Comparison of ENCODE assay signal across 1 fruit fly cellular context in the genomic region with DNA sequence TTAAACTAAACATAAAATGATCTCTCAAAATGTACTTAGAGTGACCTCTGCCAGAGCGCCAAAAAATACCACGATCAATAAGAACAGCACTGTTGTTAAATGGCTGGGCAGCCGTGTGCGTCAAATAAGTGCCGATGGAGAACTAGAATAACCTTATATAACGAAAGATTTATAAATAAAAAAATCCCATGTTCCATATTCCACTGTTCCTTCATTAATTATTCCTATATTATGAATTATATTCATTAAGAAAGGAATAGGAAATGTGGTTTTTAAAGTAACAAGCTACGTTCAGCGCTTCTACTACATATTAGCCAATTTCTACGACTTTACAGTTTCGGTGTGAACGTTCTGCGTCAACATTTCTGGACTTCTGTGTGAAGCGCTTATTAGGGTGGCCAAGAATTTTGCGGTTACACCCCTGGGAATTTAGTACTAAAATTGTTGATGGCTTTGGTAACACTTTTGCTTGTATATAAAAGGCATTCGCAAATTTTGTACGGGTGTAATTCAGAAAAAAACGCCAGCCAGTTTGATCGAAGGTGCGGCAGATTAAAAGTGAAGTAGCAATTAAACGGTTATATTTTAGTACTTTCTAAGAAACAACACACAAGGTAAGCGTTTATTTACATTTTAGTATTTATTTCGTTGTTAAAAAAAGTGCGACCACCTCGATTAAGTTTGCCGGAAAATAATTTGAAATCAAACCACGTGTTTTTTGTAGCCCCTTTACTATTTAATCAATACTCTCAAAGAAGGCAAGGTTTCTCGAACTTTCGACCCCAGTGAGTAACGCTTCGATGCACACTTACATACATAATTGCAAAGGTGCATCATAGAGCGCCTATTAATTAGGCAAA.
A peak's percentile ranks its signal among the peaks of the same experiment; 100 is the strongest.
TF ChIP-seq lines count a peak whose summit lies in the region.

Gene tefu, minus strand, starts transcription at position 51 of the 860 bp plus-strand sequence.
Gene Hsc70-4, plus strand, starts transcription at position 502 of the 860 bp plus-strand sequence.

TF ChIP-seq in whole organism, embryonic, 481 proteins besides CTCF, POLR2A, EP300 and RAD21 (continued from another document and continues in another):
- TF ChIP-seq fd102C (GFP tag; optimal IDR thresholded peaks at IDR 0.05; lab: Kevin White, UChicago) (no peak), Awh (GFP tag; IDR thresholded peaks at IDR 0.05; lab: Robert Waterston, UW) (0 out of 2 replicates have a peak, but pooled peaks have one; percentile 8), Ets97D (GFP tag; optimal IDR thresholded peaks at IDR 0.05; lab: Kevin White, UChicago) (peak; percentile 72), CG2120 (GFP tag; optimal IDR thresholded peaks at IDR 0.05; lab: Kevin White, UChicago) (peak; percentile 84), CG12744 (GFP tag; optimal IDR thresholded peaks at IDR 0.05; lab: Kevin White, UChicago) (peak; percentile 13), hkb (optimal IDR thresholded peaks at IDR 0.05; lab: Kevin White, UChicago) (peak; percentile 91), hkb (GFP tag; IDR thresholded peaks at IDR 0.05; lab: Robert Waterston, UW) (peak; percentile 42), CG13424 (tag; optimal IDR thresholded peaks at IDR 0.05; lab: Kevin White, UChicago) (peak; percentile 73), jing (GFP tag; optimal IDR thresholded peaks at IDR 0.05; lab: Kevin White, UChicago) (peak; percentile 45), vnd (GFP tag; IDR thresholded peaks at IDR 0.05; lab: Robert Waterston, UW; ENCODE audit: partially characterized antibody) (no peak), Deaf1 (tag; optimal IDR thresholded peaks at IDR 0.05; lab: Kevin White, UChicago) (no peak), CG12236 (GFP tag; optimal IDR thresholded peaks at IDR 0.05; lab: Kevin White, UChicago) (peak; percentile 2), ara (GFP tag; IDR thresholded peaks at IDR 0.05; lab: Robert Waterston, UW) (peak; percentile 70), CG1647 (GFP tag; optimal IDR thresholded peaks at IDR 0.05; lab: Kevin White, UChicago) (peak; percentile 83), CG34376 (GFP tag; optimal IDR thresholded peaks at IDR 0.05; lab: Kevin White, UChicago) (peak; percentile 5), ap (GFP tag; IDR thresholded peaks at IDR 0.05; lab: Robert Waterston, UW) (peak; percentile 65; the same call in 1 of the 2 replicates), Opbp (GFP tag; IDR thresholded peaks at IDR 0.05; lab: Robert Waterston, UW; ENCODE audit: partially characterized antibody) (peak; percentile 43; the same call in 2 of the 3 replicates), CG10431 (GFP tag; optimal IDR thresholded peaks at IDR 0.05; lab: Kevin White, UChicago) (no peak), gt (GFP tag; IDR thresholded peaks at IDR 0.05; lab: Robert Waterston, UW) (no peak), Sry-δ (GFP tag; optimal IDR thresholded peaks at IDR 0.05; lab: Kevin White, UChicago) (peak; percentile 53), CG2889 (GFP tag; IDR thresholded peaks at IDR 0.05; lab: Robert Waterston, UW) (peak; percentile 63; the same call in 1 of the 3 replicates), zen (tag; optimal IDR thresholded peaks at IDR 0.05; lab: Kevin White, UChicago) (peak; percentile 72), btn (GFP tag; optimal IDR thresholded peaks at IDR 0.05; lab: Kevin White, UChicago) (no peak), CG3847 (GFP tag; IDR thresholded peaks at IDR 0.05; lab: Robert Waterston, UW) (peak; percentile 88), CG8944 (GFP tag; optimal IDR thresholded peaks at IDR 0.05; lab: Kevin White, UChicago) (peak; percentile 48), fd64A (GFP tag; optimal IDR thresholded peaks at IDR 0.05; lab: Kevin White, UChicago) (no peak), al (GFP tag; IDR thresholded peaks at IDR 0.05; lab: Robert Waterston, UW) (peak; percentile 82), ewg (GFP tag; optimal IDR thresholded peaks at IDR 0.05; lab: Kevin White, UChicago) (peak; percentile 60), chinmo (GFP tag; IDR thresholded peaks at IDR 0.05; lab: Robert Waterston, UW; ENCODE audit: partially characterized antibody) (peak; percentile 63; the same call in 1 of the 4 replicates), mam (GFP tag; optimal IDR thresholded peaks at IDR 0.05; lab: Kevin White, UChicago) (peak; percentile 88), Ssrp (tag; optimal IDR thresholded peaks at IDR 0.05; lab: Kevin White, UChicago) (peak; percentile 73), Fer2 (tag; optimal IDR thresholded peaks at IDR 0.05; lab: Kevin White, UChicago) (peak; percentile 21), CG7963 (GFP tag; IDR thresholded peaks at IDR 0.05; lab: Robert Waterston, UW; ENCODE audit: partially characterized antibody) (0 out of 3 replicates have a peak, but pooled peaks have one; percentile 6), luna (GFP tag; optimal IDR thresholded peaks at IDR 0.05; lab: Kevin White, UChicago) (peak; percentile 47), hth (optimal IDR thresholded peaks at IDR 0.05; lab: Kevin White, UChicago) (no peak), Mrtf (GFP tag; IDR thresholded peaks at IDR 0.05; lab: Robert Waterston, UW) (peak; percentile 83), Dek (tag; optimal IDR thresholded peaks at IDR 0.05; lab: Kevin White, UChicago) (peak; percentile 75), BtbVII (GFP tag; optimal IDR thresholded peaks at IDR 0.05; lab: Kevin White, UChicago) (peak; percentile 11), esg (GFP tag; conservative IDR thresholded peaks at IDR 0.05; lab: Robert Waterston, UW) (peak; percentile 74), vvl (GFP tag; IDR thresholded peaks at IDR 0.05; lab: Robert Waterston, UW) (peak; percentile 80), gro (GFP tag; optimal IDR thresholded peaks at IDR 0.05; lab: Kevin White, UChicago) (peak; percentile 4), CG32532 (GFP tag; IDR thresholded peaks at IDR 0.05; lab: Robert Waterston, UW) (peak; percentile 80), Spps (tag; optimal IDR thresholded peaks at IDR 0.05; lab: Kevin White, UChicago) (peak; percentile 1), Dref (GFP tag; IDR thresholded peaks at IDR 0.05; lab: Robert Waterston, UW) (peak; percentile 51), CG15479 (GFP tag; optimal IDR thresholded peaks at IDR 0.05; lab: Kevin White, UChicago) (no peak), Dip3 (GFP tag; optimal IDR thresholded peaks at IDR 0.05; lab: Kevin White, UChicago) (peak; percentile 77), CG1024 (GFP tag; IDR thresholded peaks at IDR 0.05; lab: Robert Waterston, UW) (peak; percentile 83), shn (GFP tag; optimal IDR thresholded peaks at IDR 0.05; lab: Kevin White, UChicago) (peak; percentile 77), CG9876 (GFP tag; optimal IDR thresholded peaks at IDR 0.05; lab: Kevin White, UChicago) (peak; percentile 64), Dp (GFP tag; optimal IDR thresholded peaks at IDR 0.05; lab: Kevin White, UChicago) (peak; percentile 69), prd (optimal IDR thresholded peaks at IDR 0.05; lab: Kevin White, UChicago) (no peak), prd (GFP tag; IDR thresholded peaks at IDR 0.05; lab: Robert Waterston, UW) (peak; percentile 88), eyg (GFP tag; optimal IDR thresholded peaks at IDR 0.05; lab: Kevin White, UChicago) (no peak), CG32767 (GFP tag; IDR thresholded peaks at IDR 0.05; lab: Robert Waterston, UW) (peak; percentile 60; the same call in 1 of the 2 replicates), seq (GFP tag; IDR thresholded peaks at IDR 0.05; lab: Robert Waterston, UW) (peak; percentile 63), her (GFP tag; optimal IDR thresholded peaks at IDR 0.05; lab: Kevin White, UChicago) (peak; percentile 28), Hr51 (GFP tag; optimal IDR thresholded peaks at IDR 0.05; lab: Kevin White, UChicago) (peak in 1 of 2 experiments; percentile 70), tna (GFP tag; IDR thresholded peaks at IDR 0.05; lab: Robert Waterston, UW; ENCODE audit: partially characterized antibody) (peak; percentile 31; the same call in 1 of the 2 replicates), CG9932 (GFP tag; IDR thresholded peaks at IDR 0.05; lab: Robert Waterston, UW) (peak; percentile 90), CG13894 (tag; optimal IDR thresholded peaks at IDR 0.05; lab: Kevin White, UChicago) (peak; percentile 76), Jarid2 (GFP tag; optimal IDR thresholded peaks at IDR 0.05; lab: Kevin White, UChicago) (no peak), MBD-R2 (GFP tag; IDR thresholded peaks at IDR 0.05; lab: Robert Waterston, UW) (peak; percentile 58), ems (GFP tag; optimal IDR thresholded peaks at IDR 0.05; lab: Kevin White, UChicago) (peak; percentile 79), sim (GFP tag; IDR thresholded peaks at IDR 0.05; lab: Robert Waterston, UW) (0 out of 2 replicates have a peak, but pooled peaks have one; percentile 11), CG31388 (GFP tag; optimal IDR thresholded peaks at IDR 0.05; lab: Kevin White, UChicago) (no peak), cg (GFP tag; optimal IDR thresholded peaks at IDR 0.05; lab: Kevin White, UChicago) (no peak), Taf1 (GFP tag; IDR thresholded peaks at IDR 0.05; lab: Robert Waterston, UW) (no peak; the same call in 1 of the 2 replicates), nerfin-1 (tag; optimal IDR thresholded peaks at IDR 0.05; lab: Kevin White, UChicago) (peak; percentile 58), CG7556 (GFP tag; optimal IDR thresholded peaks at IDR 0.05; lab: Kevin White, UChicago) (no peak), twi (tag; optimal IDR thresholded peaks at IDR 0.05; lab: Kevin White, UChicago) (peak; percentile 61), CG4404 (GFP tag; IDR thresholded peaks at IDR 0.05; lab: Robert Waterston, UW) (peak; percentile 74), vfl (GFP tag; optimal IDR thresholded peaks at IDR 0.05; lab: Kevin White, UChicago) (peak; percentile 71), C15 (GFP tag; IDR thresholded peaks at IDR 0.05; lab: Robert Waterston, UW) (peak; percentile 55; the same call in 1 of the 3 replicates), CG7839 (tag; optimal IDR thresholded peaks at IDR 0.05; lab: Kevin White, UChicago) (peak; percentile 76), cad (GFP tag; optimal IDR thresholded peaks at IDR 0.05; lab: Kevin White, UChicago) (no peak), CG11093 (GFP tag; IDR thresholded peaks at IDR 0.05; lab: Robert Waterston, UW) (peak; percentile 85), p53 (GFP tag; optimal IDR thresholded peaks at IDR 0.05; lab: Kevin White, UChicago) (peak; percentile 1), Ets65A (GFP tag; lab: Kevin White, UChicago) (peak; percentile 98), eve (GFP tag; optimal IDR thresholded peaks at IDR 0.05; lab: Kevin White, UChicago) (no peak), Drgx (GFP tag; IDR thresholded peaks at IDR 0.05; lab: Robert Waterston, UW) (peak; percentile 42; the same call in 1 of the 2 replicates), lbe (GFP tag; optimal IDR thresholded peaks at IDR 0.05; lab: Kevin White, UChicago) (no peak), toy (GFP tag; IDR thresholded peaks at IDR 0.05; lab: Robert Waterston, UW) (no peak), CG33557 (GFP tag; optimal IDR thresholded peaks at IDR 0.05; lab: Kevin White, UChicago) (peak; percentile 40), HHEX (GFP tag; optimal IDR thresholded peaks at IDR 0.05; lab: Kevin White, UChicago) (peak; percentile 52), Dip2 (GFP tag; IDR thresholded peaks at IDR 0.05; lab: Robert Waterston, UW) (0 out of 2 replicates have a peak, but pooled peaks have one; percentile 28), gsb-n (tag; optimal IDR thresholded peaks at IDR 0.05; lab: Kevin White, UChicago) (peak; percentile 55), CrebB (tag; optimal IDR thresholded peaks at IDR 0.05; lab: Kevin White, UChicago) (peak; percentile 23), dan (GFP tag; IDR thresholded peaks at IDR 0.05; lab: Robert Waterston, UW) (0 out of 2 replicates have a peak, but pooled peaks have one; percentile 44), crol (GFP tag; IDR thresholded peaks at IDR 0.05; lab: Robert Waterston, UW) (no peak), CG13123 (GFP tag; optimal IDR thresholded peaks at IDR 0.05; lab: Kevin White, UChicago) (peak; percentile 63), CG12391 (tag; optimal IDR thresholded peaks at IDR 0.05; lab: Kevin White, UChicago) (peak; percentile 86), pho (GFP tag; optimal IDR thresholded peaks at IDR 0.05; lab: Kevin White, UChicago) (peak; percentile 62), Hey (tag; optimal IDR thresholded peaks at IDR 0.05; lab: Kevin White, UChicago) (no peak), Scr (GFP tag; IDR thresholded peaks at IDR 0.05; lab: Robert Waterston, UW; ENCODE audit: partially characterized antibody) (no peak), CG15011 (GFP tag; optimal IDR thresholded peaks at IDR 0.05; lab: Kevin White, UChicago) (peak; percentile 54), sug (tag; optimal IDR thresholded peaks at IDR 0.05; lab: Kevin White, UChicago) (peak; percentile 75), NC2β (GFP tag; optimal IDR thresholded peaks at IDR 0.05; lab: Kevin White, UChicago) (peak; percentile 69), dysf (GFP tag; IDR thresholded peaks at IDR 0.05; lab: Robert Waterston, UW) (peak; percentile 85), Eip74EF (GFP tag; optimal IDR thresholded peaks at IDR 0.05; lab: Kevin White, UChicago) (peak in 1 of 2 experiments; percentile 82), ro (GFP tag; IDR thresholded peaks at IDR 0.05; lab: Robert Waterston, UW) (peak; percentile 66; the same call in 1 of the 2 replicates), slou (GFP tag; optimal IDR thresholded peaks at IDR 0.05; lab: Kevin White, UChicago) (peak; percentile 81), wek (GFP tag; optimal IDR thresholded peaks at IDR 0.05; lab: Kevin White, UChicago) (no peak), Kr (GFP tag; optimal IDR thresholded peaks at IDR 0.05; lab: Kevin White, UChicago) (no peak), unc-4 (GFP tag; IDR thresholded peaks at IDR 0.05; lab: Robert Waterston, UW; ENCODE audit: partially characterized antibody) (peak; percentile 26; the same call in 1 of the 2 replicates), sens-2 (GFP tag; IDR thresholded peaks at IDR 0.05; lab: Robert Waterston, UW) (no peak), mirr (GFP tag; optimal IDR thresholded peaks at IDR 0.05; lab: Kevin White, UChicago) (no peak), fu2 (GFP tag; optimal IDR thresholded peaks at IDR 0.05; lab: Kevin White, UChicago) (peak; percentile 48), unpg (GFP tag; optimal IDR thresholded peaks at IDR 0.05; lab: Kevin White, UChicago) (peak; percentile 62), CG15601 (tag; optimal IDR thresholded peaks at IDR 0.05; lab: Kevin White, UChicago) (peak; percentile 57), sima (GFP tag; optimal IDR thresholded peaks at IDR 0.05; lab: Kevin White, UChicago) (peak; percentile 12), D19A (tag; optimal IDR thresholded peaks at IDR 0.05; lab: Kevin White, UChicago) (no peak), dm (GFP tag; optimal IDR thresholded peaks at IDR 0.05; lab: Kevin White, UChicago) (peak; percentile 61), CG1792 (GFP tag; optimal IDR thresholded peaks at IDR 0.05; lab: Kevin White, UChicago) (peak; percentile 55), dpn (GFP tag; optimal IDR thresholded peaks at IDR 0.05; lab: Kevin White, UChicago) (peak; percentile 79 to 83), kni (GFP tag; optimal IDR thresholded peaks at IDR 0.05; lab: Kevin White, UChicago) (peak; percentile 54), Atf-2 (GFP tag; optimal IDR thresholded peaks at IDR 0.05; lab: Kevin White, UChicago) (peak; percentile 63), H15 (GFP tag; IDR thresholded peaks at IDR 0.05; lab: Robert Waterston, UW) (peak; percentile 72; the same call in 2 of the 3 replicates)
